Worm (Caenorhabditis elegans): ENCODE results near the gene srh-72.

DNA sequence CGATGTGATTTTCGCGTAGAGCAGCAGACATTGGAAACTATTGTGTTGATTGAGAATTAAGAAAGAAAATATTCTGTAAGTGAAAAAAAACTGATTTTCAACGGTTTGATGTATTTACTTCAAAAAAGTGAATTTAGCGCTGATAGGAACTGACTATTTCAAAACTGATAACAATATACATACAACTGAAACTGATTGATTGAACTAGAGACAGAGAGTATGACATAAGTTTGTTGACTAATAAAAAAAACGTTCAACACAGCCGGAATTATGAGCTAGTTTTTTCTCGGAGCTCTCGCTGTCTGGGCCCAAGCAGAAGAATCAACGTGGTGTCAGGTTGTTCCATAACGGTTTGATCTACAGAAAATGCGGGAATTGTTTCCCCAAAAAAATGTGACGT is 26.4 kb downstream of the srh-72 start, which contains the start of gene fbxa-164:
- TF ChIP-seq T26A8.4 (GFP tag; IDR thresholded peaks at IDR 0.05) (no peak), ces-1 (GFP tag; optimal IDR thresholded peaks at IDR 0.05) (no peak), pqm-1 (tag; optimal IDR thresholded peaks at IDR 0.05) (no peak), lin-13 (GFP tag; optimal IDR thresholded peaks at IDR 0.05) (no peak), lim-7 (GFP tag; IDR thresholded peaks at IDR 0.05) (no peak), mxl-2 (GFP tag; conservative IDR thresholded peaks at IDR 0.05) (no peak), nhr-28 (tag; optimal IDR thresholded peaks at IDR 0.05) (peak; percentile 13), unc-39 (tag; optimal IDR thresholded peaks at IDR 0.05) (no peak), gei-8 (GFP tag; optimal IDR thresholded peaks at IDR 0.05) (no peak), unc-62 (GFP tag; optimal IDR thresholded peaks at IDR 0.05 in 1 of 2) (no peak), unc-62 (tag; optimal IDR thresholded peaks at IDR 0.05) (no peak), aha-1 (tag) (no peak), ztf-11 (tag; optimal IDR thresholded peaks at IDR 0.05) (no peak), F10B5.3 (tag; optimal IDR thresholded peaks at IDR 0.05) (no peak)
